Worm (Caenorhabditis elegans) whole organism, young adult: ENCODE results near the gene srg-54.

Experiments
- B0261.1 ChIP-seq: sonication (generic microtip); optimal IDR thresholded peaks from 2 replicates; lab custom pipeline; 2016; ENCODE audit warnings: mild to moderate bottlenecking, missing genetic modification characterization, moderate library complexity, missing compliant biosample characterization
- C17E4.6 ChIP-seq: fragments of 200-800 bp; sonication (Bioruptor generic); IDR thresholded peaks from 2 replicates; pipeline ENCODE4 v1.3.6; 2022; ENCODE audit warnings: missing genetic modification reagents, missing genetic modification characterization, missing compliant biosample characterization
- D2030.7 ChIP-seq: fragments of 200-800 bp; sonication (Bioruptor generic); IDR thresholded peaks from 2 replicates; pipeline ENCODE4 v1.3.6; 2022; ENCODE audit warnings: missing genetic modification reagents, missing genetic modification characterization, missing compliant biosample characterization
- F33H1.4 ChIP-seq: fragments of 200-800 bp; sonication (Bioruptor generic); IDR thresholded peaks from 2 replicates; pipeline ENCODE4 v1.3.6; 2022; ENCODE audit warnings: missing genetic modification reagents, missing genetic modification characterization, missing compliant biosample characterization
- F57C9.4 ChIP-seq: sonication (generic microtip); optimal IDR thresholded peaks from 2 replicates; lab custom pipeline; 2017; ENCODE audit warnings: mild to moderate bottlenecking, missing genetic modification characterization, missing compliant biosample characterization
- T07F8.4 ChIP-seq: sonication (generic microtip); optimal IDR thresholded peaks from 2 replicates; lab custom pipeline; 2016; ENCODE audit warnings: mild to moderate bottlenecking, missing genetic modification characterization, moderate library complexity, missing compliant biosample characterization
- Y53G8AR.9 ChIP-seq: fragments of 200-800 bp; sonication (Bioruptor generic); conservative IDR thresholded peaks from 2 replicates; pipeline ENCODE4 v1.3.6; 2022; ENCODE audit warnings: missing genetic modification reagents, missing genetic modification characterization, missing compliant biosample characterization
- Y67H2A.10 ChIP-seq: fragments of 200-800 bp; sonication (Bioruptor generic); conservative IDR thresholded peaks from 2 replicates; pipeline ENCODE4 v1.3.6; 2022; ENCODE audit warnings: missing genetic modification reagents, missing genetic modification characterization, missing compliant biosample characterization
- ZK185.1 ChIP-seq: sonication (generic microtip); optimal IDR thresholded peaks from 2 replicates; lab custom pipeline; 2016; ENCODE audit warnings: mild to moderate bottlenecking, missing genetic modification characterization, missing compliant biosample characterization; ENCODE audit not compliant: poor library complexity, severe bottlenecking
- ama-1 ChIP-seq, 3 experiments: fragments of 150-350 bp in 1 of 3; sonication (generic microtip) in 2 of 3; optimal IDR thresholded peaks; 2 replicates each; lab custom pipeline; 2014 to 2018; ENCODE audit warnings: missing biosample characterization in 2 of 3, missing genetic modification characterization in 2 of 3, missing genetic modification reagents in 2 of 3
- athp-1 ChIP-seq: sonication (generic microtip); optimal IDR thresholded peaks from 2 replicates; lab custom pipeline; 2017; ENCODE audit warnings: mild to moderate bottlenecking, missing genetic modification characterization, missing compliant biosample characterization
- cebp-2 ChIP-seq: fragments of 200-800 bp; sonication (Bioruptor generic); IDR thresholded peaks from 2 replicates; pipeline ENCODE4 v1.3.6; 2022; ENCODE audit warnings: missing genetic modification characterization, missing compliant biosample characterization
- ceh-100 ChIP-seq: fragments of 200-800 bp; sonication (Bioruptor generic); IDR thresholded peaks from 2 replicates; pipeline ENCODE4 v1.3.6; 2022; ENCODE audit warnings: missing genetic modification reagents, missing genetic modification characterization, missing compliant biosample characterization
- ceh-27 ChIP-seq: fragments of 200-800 bp; sonication (Bioruptor generic); optimal IDR thresholded peaks from 2 replicates; lab custom pipeline; 2018; ENCODE audit warnings: mild to moderate bottlenecking, missing genetic modification characterization, moderate library complexity, missing compliant biosample characterization
- ceh-58 ChIP-seq: fragments of 200-800 bp; sonication (Bioruptor generic); IDR thresholded peaks from 2 replicates; pipeline ENCODE4 v1.3.6; 2022; ENCODE audit warnings: missing genetic modification characterization, missing compliant biosample characterization
- die-1 ChIP-seq: sonication (generic microtip); optimal IDR thresholded peaks from 2 replicates; lab custom pipeline; 2016; ENCODE audit warnings: missing genotype, mild to moderate bottlenecking, missing genetic modification characterization, missing compliant biosample characterization
- ekl-4 ChIP-seq: fragments of 200-800 bp; sonication (Bioruptor generic); IDR thresholded peaks from 2 replicates; pipeline ENCODE4 v1.3.6; 2022; ENCODE audit warnings: missing genetic modification reagents, missing genetic modification characterization, missing compliant biosample characterization
- him-1 ChIP-seq: sonication (generic microtip); optimal IDR thresholded peaks from 2 replicates; lab custom pipeline; 2016; ENCODE audit warnings: missing genotype, missing genetic modification reagents, missing genetic modification characterization, missing compliant biosample characterization
- hmg-1.2 ChIP-seq: fragments of 200-800 bp; sonication (Bioruptor generic); IDR thresholded peaks from 2 replicates; pipeline ENCODE4 v1.3.6; 2022; ENCODE audit warnings: missing genetic modification reagents, missing genetic modification characterization, missing compliant biosample characterization
- hmg-20 ChIP-seq: fragments of 200-800 bp; sonication (Bioruptor generic); IDR thresholded peaks from 2 replicates; pipeline ENCODE4 v1.3.6; 2022; ENCODE audit warnings: missing genetic modification reagents, missing genetic modification characterization, missing compliant biosample characterization
- hsf-1 ChIP-seq: fragments of 200-800 bp; sonication (Bioruptor generic); IDR thresholded peaks from 2 replicates; pipeline ENCODE4 v1.3.6; 2022; ENCODE audit warnings: missing genetic modification reagents, missing genetic modification characterization, missing compliant biosample characterization
- lag-1 ChIP-seq: fragments of 200-800 bp; sonication (Bioruptor generic); IDR thresholded peaks from 2 replicates; pipeline ENCODE4 v1.3.6; 2022; ENCODE audit warnings: missing genetic modification reagents, missing genetic modification characterization, missing compliant biosample characterization
- let-607 ChIP-seq, 2 experiments: fragments of 200-800 bp in 1 of 2; sonication (Bioruptor generic) in 1 of 2; sonication (generic microtip) in 1 of 2; optimal IDR thresholded peaks; 2 replicates each; lab custom pipeline; 2016 to 2018; ENCODE audit warnings: mild to moderate bottlenecking in 2 of 2, missing compliant biosample characterization in 2 of 2, missing genetic modification characterization in 2 of 2, moderate library complexity in 2 of 2, missing genotype in 1 of 2
- lin-26 ChIP-seq: fragments of 200-800 bp; sonication (Bioruptor generic); IDR thresholded peaks from 2 replicates; pipeline ENCODE4 v1.3.6; 2022; ENCODE audit warnings: missing genetic modification reagents, missing genetic modification characterization, missing compliant biosample characterization
- lin-40 ChIP-seq: sonication (generic microtip); optimal IDR thresholded peaks from 2 replicates; lab custom pipeline; 2016; ENCODE audit warnings: missing genetic modification characterization, mild to moderate bottlenecking, missing compliant biosample characterization, missing genotype, missing genetic modification reagents
- lir-1 ChIP-seq: fragments of 200-800 bp; sonication (Bioruptor generic); conservative IDR thresholded peaks from 2 replicates; pipeline ENCODE4 v1.3.6; 2022; ENCODE audit warnings: missing genetic modification reagents, missing genetic modification characterization, missing compliant biosample characterization
- lsl-1 ChIP-seq: fragments of 200-800 bp; sonication (Bioruptor generic); optimal IDR thresholded peaks from 2 replicates; lab custom pipeline; 2018; ENCODE audit warnings: mild to moderate bottlenecking, missing genetic modification characterization, moderate library complexity, missing compliant biosample characterization
- madf-10 ChIP-seq: sonication (generic microtip); optimal IDR thresholded peaks from 2 replicates; lab custom pipeline; 2016; ENCODE audit warnings: mild to moderate bottlenecking, missing genetic modification characterization, missing compliant biosample characterization
- mel-28 ChIP-seq: sonication (generic microtip); optimal IDR thresholded peaks from 2 replicates; lab custom pipeline; 2016; ENCODE audit warnings: borderline replicate concordance, mild to moderate bottlenecking, missing genetic modification characterization, missing compliant biosample characterization
- mes-4 ChIP-seq: sonication (generic microtip); optimal IDR thresholded peaks from 2 replicates; lab custom pipeline; 2016; ENCODE audit warnings: missing genotype, missing genetic modification characterization, missing compliant biosample characterization
- mxl-1 ChIP-seq: sonication (generic microtip); optimal IDR thresholded peaks from 2 replicates; lab custom pipeline; 2016; ENCODE audit warnings: missing genetic modification characterization, missing compliant biosample characterization
- nfya-1 ChIP-seq: sonication (generic microtip); optimal IDR thresholded peaks from 2 replicates; lab custom pipeline; 2017; ENCODE audit warnings: antibody characterized with exemption, missing compliant biosample characterization, missing genetic modification characterization, borderline replicate concordance; ENCODE audit not compliant: insufficient read depth
- nhr-90 ChIP-seq: sonication (generic microtip); optimal IDR thresholded peaks from 2 replicates; lab custom pipeline; 2016; ENCODE audit warnings: missing genotype, mild to moderate bottlenecking, missing genetic modification characterization, missing compliant biosample characterization
- rec-8 ChIP-seq, 2 experiments: sonication (generic microtip); optimal IDR thresholded peaks; 2 replicates each; lab custom pipeline; 2016; ENCODE audit warnings: mild to moderate bottlenecking in 2 of 2, missing genetic modification characterization in 2 of 2, missing genetic modification reagents in 2 of 2, missing genotype in 2 of 2, missing biosample characterization in 1 of 2, missing compliant biosample characterization in 1 of 2, moderate library complexity in 1 of 2
- snpc-1.1 ChIP-seq: sonication (generic microtip); optimal IDR thresholded peaks from 2 replicates; lab custom pipeline; 2017; ENCODE audit warnings: missing genetic modification characterization, mild to moderate bottlenecking, missing compliant biosample characterization, antibody characterized with exemption, moderate library complexity, missing genotype, missing genetic modification reagents; ENCODE audit not compliant: insufficient read depth
- snpc-4 ChIP-seq, 5 experiments: fragments of 150-350 bp in 1 of 5; sonication (generic microtip) in 4 of 5; optimal IDR thresholded peaks; 2 replicates each; lab custom pipeline; 2014 to 2018; ENCODE audit warnings: missing genetic modification characterization in 5 of 5, missing biosample characterization in 3 of 5, antibody characterized with exemption in 2 of 5, mild to moderate bottlenecking in 2 of 5, missing compliant biosample characterization in 2 of 5, missing genotype in 2 of 5, moderate library complexity in 2 of 5, missing genetic modification reagents in 1 of 5
- somi-1 ChIP-seq: fragments of 200-800 bp; sonication (Bioruptor generic); optimal IDR thresholded peaks from 2 replicates; lab custom pipeline; 2018; ENCODE audit warnings: mild to moderate bottlenecking, missing genetic modification characterization, missing compliant biosample characterization
- tbp1 ChIP-seq: fragments of 200-800 bp; sonication (Bioruptor generic); optimal IDR thresholded peaks from 2 replicates; lab custom pipeline; 2018; ENCODE audit warnings: mild to moderate bottlenecking, missing genetic modification characterization, missing compliant biosample characterization
- tbx-9 ChIP-seq: sonication (generic microtip); optimal IDR thresholded peaks from 2 replicates; lab custom pipeline; 2016; ENCODE audit warnings: borderline replicate concordance, missing genetic modification characterization, inconsistent platforms, missing compliant biosample characterization
- tlf-1 ChIP-seq: fragments of 200-800 bp; sonication (Bioruptor generic); optimal IDR thresholded peaks from 2 replicates; lab custom pipeline; 2018; ENCODE audit warnings: mild to moderate bottlenecking, missing genetic modification characterization, missing compliant biosample characterization
- zfh-2 ChIP-seq: fragments of 200-800 bp; sonication (Bioruptor generic); conservative IDR thresholded peaks from 2 replicates; pipeline ENCODE4 v1.3.6; 2022; ENCODE audit warnings: missing genetic modification reagents, missing genetic modification characterization, missing compliant biosample characterization
- ztf-25 ChIP-seq: fragments of 200-800 bp; sonication (Bioruptor generic); IDR thresholded peaks from 2 replicates; pipeline ENCODE4 v1.3.6; 2022; ENCODE audit warnings: missing genetic modification reagents, missing genetic modification characterization, missing compliant biosample characterization

srg-54 gene

DNA sequence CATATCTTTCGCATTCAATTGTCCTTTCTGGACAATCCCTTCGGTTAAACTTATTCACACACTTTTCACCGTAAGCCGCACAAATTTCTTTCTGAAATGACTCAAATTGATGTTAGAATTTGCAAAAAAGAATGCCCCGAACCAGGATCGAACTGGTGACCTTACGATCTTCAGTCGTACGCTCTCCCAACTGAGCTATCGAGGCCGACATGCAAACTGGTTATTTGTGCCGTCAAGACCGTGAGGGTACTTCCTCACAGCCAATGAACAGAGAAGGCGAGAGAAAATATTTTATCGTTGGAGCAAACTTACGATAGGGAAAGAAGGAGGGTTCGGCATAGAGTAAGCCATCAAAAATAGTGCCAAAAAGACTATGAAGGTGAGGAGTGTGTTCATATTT, 47.7 kb downstream of the srg-54 start (continued):
- TF ChIP-seq rec-8 (tag; optimal IDR thresholded peaks at IDR 0.05; lab: Kevin White, UChicago) (peak; percentile 10 to 31), tbp1 (GFP tag; lab: Kevin White, UChicago) (peak; percentile 100), ceh-100 (GFP tag; lab: Robert Waterston, UW) (0 out of 2 replicates have a peak, but pooled peaks have one; percentile 34), Y67H2A.10 (GFP tag; lab: Robert Waterston, UW) (no peak), snpc-1.1 (tag; lab: Kevin White, UChicago) (peak; percentile 97), die-1 (tag; lab: Kevin White, UChicago) (peak; percentile 9), ZK185.1 (peak; percentile 53), B0261.1 (peak; percentile 86), zfh-2 (GFP tag; lab: Robert Waterston, UW) (no peak), F57C9.4 (tag; lab: Kevin White, UChicago) (no peak), him-1 (tag; lab: Kevin White, UChicago) (peak; percentile 86), hsf-1 (GFP tag; lab: Robert Waterston, UW) (peak; percentile 65; the same call in 1 of the 2 replicates), tbx-9 (tag; lab: Kevin White, UChicago) (no peak), athp-1 (tag; lab: Kevin White, UChicago) (peak; percentile 14), F33H1.4 (peak; percentile 26; the same call in 1 of the 2 replicates), lsl-1 (GFP tag; lab: Kevin White, UChicago) (peak; percentile 33), ztf-25 (0 out of 2 replicates have a peak, but pooled peaks have one; percentile 62), hmg-1.2 (GFP tag; lab: Robert Waterston, UW) (peak; percentile 66), lin-26 (GFP tag; lab: Robert Waterston, UW) (no peak), somi-1 (GFP tag; lab: Kevin White, UChicago) (peak; percentile 47), mel-28 (tag; lab: Kevin White, UChicago) (no peak), ceh-27 (GFP tag; lab: Kevin White, UChicago) (peak; percentile 23), lir-1 (GFP tag; lab: Robert Waterston, UW) (no peak), madf-10 (tag; lab: Kevin White, UChicago) (peak; percentile 28), let-607 (tag; optimal IDR thresholded peaks at IDR 0.05; lab: Kevin White, UChicago) (peak in 1 of 2 experiments; percentile 6), Y53G8AR.9 (GFP tag; lab: Robert Waterston, UW) (0 out of 2 replicates have a peak, but pooled peaks have one; percentile 25), nhr-90 (tag; lab: Kevin White, UChicago) (peak; percentile 2), cebp-2 (GFP tag; lab: Robert Waterston, UW) (0 out of 2 replicates have a peak, but pooled peaks have one; percentile 56), snpc-4 (GFP tag; optimal IDR thresholded peaks at IDR 0.05; lab: Kevin White, UChicago) (peak; percentile 96), snpc-4 (tag; optimal IDR thresholded peaks at IDR 0.05; lab: Kevin White, UChicago) (peak; percentile 97 to 99 (median 98)), hmg-20 (GFP tag; lab: Robert Waterston, UW) (peak; percentile 33; the same call in 1 of the 2 replicates)

DNA sequence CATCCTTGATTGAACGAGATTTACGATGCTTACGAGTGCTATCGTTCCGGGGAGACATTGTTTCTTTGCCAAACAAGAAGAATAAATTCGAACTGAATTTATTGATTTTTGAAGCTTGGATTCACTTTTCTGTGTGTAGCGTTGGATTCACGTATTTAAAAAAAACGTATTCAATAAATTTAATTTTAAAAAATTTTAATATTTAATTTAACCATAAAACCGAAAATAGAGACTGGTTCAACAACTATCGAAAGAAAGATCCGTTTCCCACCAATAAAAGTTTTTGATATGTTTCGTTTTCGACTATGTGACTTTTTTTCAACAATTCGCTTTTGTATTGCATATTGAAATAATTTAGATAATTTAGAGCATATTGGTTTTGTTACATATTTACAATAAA, 48.6 kb downstream of the srg-54 start, which contains the start of gene ZC412.5:
ZC412.5 (minus strand) TSS at position 101 of the 400 bp plus-strand sequence.
- TF ChIP-seq D2030.7 (GFP tag; lab: Robert Waterston, UW), result no peak
- TF ChIP-seq ama-1 (optimal IDR thresholded peaks at IDR 0.05; lab: Kevin White, UChicago), result no peak
- TF ChIP-seq ama-1 (GFP tag; optimal IDR thresholded peaks at IDR 0.05; lab: Kevin White, UChicago), result no peak
- TF ChIP-seq nfya-1 (tag; lab: Kevin White, UChicago), result no peak
- no peak for TF ChIP-seq T07F8.4
- no peak for TF ChIP-seq lag-1 (GFP tag; lab: Robert Waterston, UW)
- no peak for TF ChIP-seq mes-4 (tag; lab: Kevin White, UChicago)
- TF ChIP-seq hmg-1.2 (GFP tag; lab: Robert Waterston, UW), result no peak
- TF ChIP-seq lin-40 (tag; lab: Kevin White, UChicago), result no peak
- TF ChIP-seq ceh-58 (GFP tag; lab: Robert Waterston, UW), result no peak
- TF ChIP-seq tlf-1 (GFP tag; lab: Kevin White, UChicago), result no peak
- no peak for TF ChIP-seq B0261.1
- no peak for TF ChIP-seq mel-28 (tag; lab: Kevin White, UChicago)
- TF ChIP-seq ekl-4, result no peak
- TF ChIP-seq die-1 (tag; lab: Kevin White, UChicago), result no peak
- no peak for TF ChIP-seq C17E4.6 (GFP tag; lab: Robert Waterston, UW)
- no peak for TF ChIP-seq somi-1 (GFP tag; lab: Kevin White, UChicago)
- TF ChIP-seq mxl-1 (tag; lab: Kevin White, UChicago), result no peak
